Worm (Caenorhabditis elegans) whole organism, dauer: Measurements from ENCODE around the gene T25D10.4.

Experiments used
- unc-62 ChIP-seq: sonication (generic microtip); optimal IDR thresholded peaks from 2 replicates; lab custom pipeline; 2017; ENCODE audit warnings: missing biosample characterization, missing genetic modification reagents, missing genetic modification characterization

Gene T25D10.4

DNA sequence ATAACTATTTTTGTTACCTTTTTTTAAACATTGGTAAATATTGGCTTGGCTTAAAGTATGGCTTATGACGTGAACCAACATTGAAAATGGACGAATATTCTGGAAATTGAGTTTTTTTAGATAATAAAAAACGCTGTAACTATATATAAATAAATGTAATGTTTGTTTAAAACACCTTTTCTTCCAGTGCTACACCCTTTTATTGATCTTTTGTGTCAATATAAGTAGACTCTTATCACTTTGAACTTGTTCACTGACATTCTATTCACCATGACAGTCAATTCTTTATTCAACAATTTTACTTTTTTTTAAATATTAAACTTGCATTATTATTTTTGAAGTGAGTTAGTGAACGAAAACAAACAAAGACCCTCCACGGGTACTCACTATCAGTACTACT, 6.8 kb downstream of the T25D10.4 start, which contains the start of gene T25D10.1:
TSS of gene T25D10.1 (plus strand) at position 169 of the 400 bp plus-strand sequence.
- TF ChIP-seq unc-62, result no peak

DNA sequence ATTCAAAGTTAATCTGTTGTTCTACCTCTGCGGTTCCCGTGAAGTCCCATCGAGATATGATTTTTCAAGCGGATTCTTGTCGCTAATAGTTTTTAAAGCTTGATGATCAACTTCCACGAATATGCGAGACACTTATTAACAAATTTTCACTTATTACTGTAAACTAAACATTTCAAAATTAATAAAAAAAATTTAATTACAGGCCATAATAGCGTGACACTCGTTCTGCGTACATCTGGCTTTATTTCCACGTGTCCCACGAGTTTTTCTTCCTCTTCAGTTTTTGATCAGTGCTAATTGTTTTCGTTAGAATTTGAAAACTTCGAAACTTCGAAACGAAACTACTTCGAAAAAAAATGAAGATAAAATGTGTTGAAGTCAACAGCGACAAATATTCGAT, 8.4 kb downstream of the T25D10.4 start, which contains the start of gene btb-2:
TSS of gene btb-2 (plus strand) at position 301 of the 400 bp plus-strand sequence.
- TF ChIP-seq unc-62, result no peak

DNA sequence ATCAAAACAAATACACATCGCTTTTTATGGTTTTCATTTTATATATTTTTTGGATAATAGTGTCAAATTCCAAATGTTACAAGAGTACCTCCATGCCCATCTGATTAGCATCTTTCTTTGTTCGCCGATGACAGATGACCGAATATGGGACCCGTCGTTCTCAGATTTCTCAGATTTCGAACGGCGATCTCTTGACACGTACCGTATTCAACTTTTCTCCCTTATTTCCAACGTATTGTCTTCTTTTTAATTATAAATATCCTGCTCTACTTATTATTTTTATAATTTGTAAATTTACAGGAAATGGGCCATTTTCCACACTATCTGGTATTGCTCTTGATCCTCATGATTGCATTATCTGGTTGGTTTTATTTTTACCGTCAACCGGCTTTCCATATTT, 11.7 kb downstream of the T25D10.4 start, which contains the start of gene zig-10:
TSS of gene zig-10 (plus strand) at position 301 of the 400 bp plus-strand sequence.
- TF ChIP-seq unc-62, result no peak

DNA sequence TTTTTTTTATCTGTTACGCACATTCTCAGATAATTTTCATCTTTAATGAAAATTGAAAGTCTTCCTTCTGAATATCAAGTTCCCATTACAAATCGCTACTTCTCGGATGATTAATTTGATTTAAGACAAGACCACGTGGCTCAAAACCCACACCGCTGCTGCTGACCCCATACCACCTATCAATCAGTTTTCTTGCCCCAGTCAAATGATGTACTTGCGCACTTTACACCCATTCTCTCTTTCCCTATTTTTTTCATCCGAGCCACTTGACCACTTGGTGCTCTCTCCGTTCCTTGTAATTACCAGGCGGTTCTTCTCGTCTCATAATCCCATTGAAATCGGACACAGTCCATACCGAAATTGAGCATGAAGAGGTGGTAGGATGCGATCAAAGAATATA, 16.0 kb downstream of the T25D10.4 start:
- TF ChIP-seq unc-62, result no peak

DNA sequence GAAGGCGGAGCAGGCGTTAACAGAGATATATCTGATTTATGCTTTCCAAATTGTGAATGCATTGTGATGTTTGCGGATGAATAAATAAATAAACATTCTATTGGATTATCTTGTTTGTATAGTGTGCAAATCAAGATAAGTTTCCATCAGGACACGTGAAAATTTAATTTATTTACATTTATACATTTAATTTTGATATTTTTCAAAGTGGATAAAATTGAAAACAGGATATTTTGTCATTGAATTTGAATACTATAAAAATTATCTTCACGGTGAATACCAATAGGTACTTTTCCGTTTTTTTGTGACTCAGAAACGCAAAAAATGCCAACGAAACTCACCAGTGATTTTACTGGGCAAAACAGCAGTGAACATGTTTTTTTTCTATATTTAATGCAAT, 18.9 kb downstream of the T25D10.4 start, which contains the start of gene F58F12.3:
TSS of gene F58F12.3 (minus strand) at position 101 of the 400 bp plus-strand sequence.
- no peak for TF ChIP-seq unc-62

DNA sequence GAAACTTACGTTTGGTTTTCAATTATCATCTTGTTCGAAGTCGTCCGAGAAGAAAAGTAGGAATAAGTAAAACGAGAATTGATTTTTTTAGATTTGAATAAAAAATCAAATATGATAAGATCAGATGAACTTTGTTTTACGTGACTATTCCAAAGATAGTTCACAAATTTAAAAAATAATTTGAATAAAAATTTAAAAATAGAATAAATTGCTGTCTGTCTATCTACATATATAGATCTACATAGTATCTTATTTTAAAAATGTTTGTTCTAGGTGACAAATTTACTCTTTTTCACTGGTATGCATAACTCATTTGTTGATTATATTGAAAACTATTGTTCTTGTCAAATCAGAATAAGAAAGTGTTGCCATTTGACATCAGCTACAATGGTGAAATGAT, 22.1 kb downstream of the T25D10.4 start, which contains the start of gene F58F12.2:
TSS of gene F58F12.2 (minus strand) at position 101 of the 400 bp plus-strand sequence.
- TF ChIP-seq unc-62, result no peak

DNA sequence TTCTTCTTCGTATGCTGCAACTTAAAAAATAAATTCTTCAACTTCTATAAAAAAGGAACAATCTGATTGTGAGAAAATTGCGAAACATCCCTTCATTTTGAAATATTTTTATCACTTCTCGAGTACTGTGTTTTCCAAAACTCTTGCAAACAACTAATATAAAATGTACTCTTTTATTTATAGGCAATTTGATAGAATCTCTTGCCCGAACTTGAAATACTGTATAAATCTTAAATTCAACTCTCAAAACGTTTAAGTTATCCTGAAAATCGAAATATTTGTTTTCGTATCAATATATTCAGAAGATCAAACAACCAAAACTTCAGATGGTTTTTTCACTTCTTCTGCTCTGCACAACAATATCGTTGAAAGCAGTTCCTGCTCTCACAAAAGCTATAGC, 23.6 kb downstream of the T25D10.4 start, which contains the start of gene F58F12.4:
TSS of gene F58F12.4 (plus strand) at position 301 of the 400 bp plus-strand sequence.
- TF ChIP-seq unc-62, result no peak

DNA sequence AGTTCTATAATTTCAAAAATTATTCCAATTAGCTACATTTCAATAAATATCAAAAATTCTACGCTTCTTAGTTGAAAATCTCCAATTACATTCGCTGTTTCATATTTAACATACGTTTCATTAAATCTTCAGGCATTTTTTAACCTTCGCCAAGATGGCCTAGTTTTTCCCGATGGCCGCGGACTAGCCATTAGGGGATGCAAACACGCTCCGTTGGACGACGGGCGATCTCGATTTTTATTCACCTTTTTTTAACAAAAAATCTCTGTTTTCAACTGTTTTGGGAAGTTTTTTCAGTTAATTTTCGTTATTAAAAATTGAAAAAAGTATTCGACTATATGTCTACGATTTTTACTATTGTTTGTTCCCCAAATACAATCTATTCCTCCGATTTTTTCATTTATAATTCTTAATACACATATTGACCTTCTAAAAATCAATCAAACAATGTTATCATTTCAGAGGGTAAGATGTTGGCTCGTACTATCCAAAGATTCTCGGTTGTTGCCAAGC, 26.8 kb downstream of the T25D10.4 start, which contains the start of gene F58F12.1:
TSS of gene F58F12.1 (plus strand) at position 463 of the 513 bp plus-strand sequence.
- no peak for TF ChIP-seq unc-62

DNA sequence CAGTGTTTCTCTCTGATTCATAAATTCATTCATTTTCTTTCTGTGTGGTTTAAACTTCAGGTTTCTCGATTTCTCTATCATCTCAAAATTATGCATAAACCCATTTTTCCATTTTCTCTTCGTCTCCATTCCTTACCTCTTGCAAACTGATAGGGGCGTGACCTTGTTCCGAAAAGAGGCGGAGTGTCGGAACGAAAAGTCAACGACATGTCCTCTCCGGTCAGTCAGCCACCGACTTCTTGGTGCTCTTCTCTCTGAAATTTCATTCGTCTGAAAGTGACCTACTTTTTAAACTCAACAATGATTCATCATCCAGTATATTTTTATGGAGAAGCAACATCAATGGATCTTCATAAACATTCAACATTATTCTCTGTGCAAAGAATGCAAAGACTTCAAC, 29.2 kb downstream of the T25D10.4 start, which contains the start of gene F58F12.12:
TSS of gene F58F12.12 (plus strand) at position 301 of the 400 bp plus-strand sequence.
- no peak for TF ChIP-seq unc-62

DNA sequence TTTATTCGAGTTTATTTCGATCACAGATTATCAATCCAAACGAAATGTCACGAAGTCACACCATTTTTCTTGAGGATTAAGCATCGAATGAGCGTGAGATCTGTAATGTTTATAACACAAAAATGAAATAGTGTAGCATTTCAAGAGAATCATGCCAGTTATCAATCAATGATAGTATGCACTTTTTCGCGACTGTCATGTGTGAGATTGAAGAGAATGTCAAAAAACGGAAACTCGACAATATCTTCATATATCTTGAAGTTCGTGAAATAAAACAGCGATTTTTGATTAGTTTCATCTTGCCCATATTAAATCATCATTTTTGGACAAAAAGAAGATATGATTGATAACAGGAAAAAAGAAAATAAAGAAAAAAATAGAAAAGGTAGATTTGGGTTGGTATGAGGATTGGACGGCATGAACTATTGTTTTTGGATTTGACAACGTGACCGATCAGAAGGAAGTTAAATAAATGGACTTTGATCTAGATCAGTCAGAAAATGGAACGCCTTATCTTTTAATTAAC, 31.0 kb downstream of the T25D10.4 start:
- TF ChIP-seq unc-62, result no peak

DNA sequence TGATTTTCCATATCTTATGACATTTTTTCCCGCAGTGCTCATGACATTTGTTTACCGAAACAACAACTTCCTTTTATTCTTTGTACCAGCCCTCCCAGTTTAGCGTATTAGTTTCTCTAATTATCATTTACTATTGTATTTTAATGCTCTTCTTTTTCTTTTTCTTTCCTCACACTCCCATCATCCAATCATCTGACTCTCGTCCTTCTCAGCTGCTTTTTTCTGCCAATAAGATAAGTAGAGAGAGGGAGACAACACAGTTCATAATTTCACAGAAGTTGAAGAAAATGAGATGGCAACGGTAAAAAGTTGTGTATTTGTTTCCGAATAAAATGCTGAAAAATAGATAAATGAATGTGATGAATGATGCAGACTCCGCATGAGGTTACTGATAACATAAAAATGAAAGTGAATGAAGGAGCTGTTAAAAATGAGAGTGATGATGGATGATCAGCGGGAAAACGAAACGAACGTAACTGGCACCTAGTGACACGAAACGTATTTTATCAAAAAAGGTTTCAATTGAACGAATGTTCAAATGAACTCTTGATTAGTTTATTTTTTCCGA, 32.6 kb downstream of the T25D10.4 start:
- no peak for TF ChIP-seq unc-62

DNA sequence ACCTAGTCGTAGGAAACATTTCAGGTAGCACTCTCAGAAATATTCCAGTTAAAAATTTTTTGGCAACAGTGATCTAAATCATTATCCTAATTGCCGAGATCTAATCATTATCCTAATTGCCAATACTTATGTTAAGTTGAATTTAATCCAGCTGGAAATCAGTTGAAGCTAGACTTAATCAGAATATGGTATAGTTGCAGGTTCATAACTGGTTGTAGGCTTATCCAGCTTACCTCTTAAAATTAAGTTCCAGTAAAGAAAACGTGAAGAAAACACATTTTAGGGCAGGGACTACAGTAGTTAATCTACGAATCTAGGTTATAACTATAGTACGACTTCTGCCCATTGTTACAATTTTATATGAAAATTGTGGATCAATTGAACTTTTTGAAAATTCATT, 33.4 kb downstream of the T25D10.4 start:
- no peak for TF ChIP-seq unc-62

DNA sequence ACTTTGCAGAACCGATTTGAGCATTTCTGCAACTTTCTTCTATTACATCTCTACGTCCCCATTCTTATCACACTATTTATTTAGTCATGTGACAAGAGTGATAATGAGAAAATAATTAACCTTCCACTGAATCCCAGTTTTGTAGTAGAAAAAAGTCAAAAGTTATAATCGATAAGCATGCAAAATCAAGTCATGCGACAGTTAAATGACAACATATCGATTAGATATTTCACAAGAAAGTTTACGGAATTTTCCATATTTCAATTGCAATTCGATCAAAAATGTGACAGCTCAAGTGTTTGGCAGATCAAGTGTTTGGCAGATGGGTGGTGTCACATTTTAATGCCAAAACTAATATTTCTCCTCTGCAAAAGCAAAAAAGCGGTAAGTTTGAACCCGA, 35.4 kb downstream of the T25D10.4 start:
- TF ChIP-seq unc-62, result no peak

DNA sequence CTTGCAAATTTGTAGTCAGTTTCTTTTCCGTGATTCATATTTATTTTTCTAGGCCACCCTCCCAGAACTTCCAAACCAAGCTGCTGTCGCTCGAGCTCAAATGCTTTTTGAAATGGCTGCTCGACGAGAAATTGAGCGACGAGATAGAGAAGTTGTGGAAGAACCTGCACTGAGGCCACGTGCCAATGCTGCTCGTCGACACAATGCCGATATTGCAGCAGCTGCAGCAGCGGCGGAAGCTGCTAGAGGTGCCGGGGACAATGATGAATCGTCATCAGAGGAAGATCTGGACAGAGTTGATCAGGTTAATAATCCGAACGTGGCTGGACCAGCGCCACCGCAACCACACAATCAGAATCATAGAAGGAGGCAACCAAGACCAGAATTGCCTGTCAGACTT, 36.7 kb downstream of the T25D10.4 start:
- no peak for TF ChIP-seq unc-62

DNA sequence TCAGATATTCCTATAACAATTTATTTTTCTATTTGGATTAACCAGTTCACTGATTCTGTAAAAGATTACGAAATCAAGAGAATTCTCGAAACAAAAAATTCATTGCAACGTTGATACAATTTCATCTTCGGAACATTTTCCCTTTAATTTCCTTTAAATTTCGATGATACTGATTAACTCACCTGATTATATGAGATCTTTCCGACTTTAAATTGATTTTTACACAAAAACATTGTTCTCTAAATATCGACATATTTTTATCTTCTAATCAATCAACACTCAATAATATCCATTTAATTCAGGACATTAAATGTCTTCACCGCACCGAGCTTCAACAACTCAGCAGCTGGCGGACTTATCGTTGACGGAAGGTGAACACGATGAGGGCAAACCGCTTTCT, 39.1 kb downstream of the T25D10.4 start, which contains the start of gene lin-23:
TSS of gene lin-23 (plus strand) at position 301 of the 400 bp plus-strand sequence.
- no peak for TF ChIP-seq unc-62

DNA sequence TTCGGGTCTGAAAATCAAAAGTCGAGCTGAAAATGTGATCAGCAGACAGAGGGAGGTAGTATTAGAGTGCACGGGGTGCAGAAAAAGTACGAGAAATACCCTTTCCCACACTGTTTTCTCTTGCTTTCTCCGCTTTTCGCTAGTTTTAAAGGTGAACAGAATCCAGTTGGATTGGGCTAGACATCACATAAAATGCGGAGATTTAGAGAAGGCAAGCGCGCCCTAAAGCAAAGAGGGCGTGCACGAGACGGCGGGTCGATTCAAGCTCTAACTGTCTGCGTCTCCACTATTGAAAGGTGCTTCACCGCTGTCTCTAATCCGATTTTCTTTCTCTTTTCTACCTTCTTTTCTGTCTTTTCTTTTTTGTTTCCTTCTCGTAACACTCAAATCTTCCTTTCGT, 40.0 kb downstream of the T25D10.4 start:
- no peak for TF ChIP-seq unc-62

DNA sequence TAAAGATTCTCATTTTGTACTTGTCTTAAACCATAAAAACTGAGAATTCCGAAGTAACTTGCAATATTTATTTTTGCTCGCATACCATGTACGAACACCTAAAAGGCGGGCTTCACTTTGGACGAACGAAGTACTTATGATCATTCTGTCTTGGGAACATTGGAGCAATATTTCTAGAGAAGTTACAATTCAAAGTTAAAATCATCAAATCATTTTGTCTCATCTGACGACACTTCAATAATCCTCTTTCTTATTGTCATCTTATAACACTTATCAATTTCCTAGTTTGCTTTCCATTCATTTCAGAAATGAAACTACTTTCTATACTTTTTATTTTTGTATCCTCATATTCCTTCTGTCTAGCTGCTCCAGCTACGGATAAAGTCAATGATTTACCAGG, 43.4 kb downstream of the T25D10.4 start, which contains the start of gene ctsa-4.1:
TSS of gene ctsa-4.1 (plus strand) at position 301 of the 400 bp plus-strand sequence.
- no peak for TF ChIP-seq unc-62
